Worm (Caenorhabditis elegans): ENCODE measurements around the gene srh-11.

Gene srh-11

DNA sequence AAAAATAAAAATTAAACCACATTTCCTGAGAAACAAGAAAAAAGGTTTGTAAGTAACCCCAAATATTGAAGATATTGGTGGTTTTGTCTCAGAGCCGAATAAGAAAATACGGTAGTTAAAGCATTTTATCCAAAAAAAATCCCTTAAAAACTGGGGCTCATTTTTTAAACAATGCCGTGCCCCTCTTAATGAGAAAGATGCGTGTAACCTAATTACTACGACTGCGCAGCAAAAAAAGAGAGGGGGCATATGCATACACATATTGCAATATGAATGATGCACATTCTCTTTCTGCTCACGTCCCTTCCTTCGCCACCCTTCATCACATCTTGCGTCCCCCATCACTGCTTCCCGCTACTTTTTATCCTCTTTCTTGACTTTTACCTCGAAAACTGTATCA is 50.8 kb downstream of the srh-11 start (continued):
- TF ChIP-seq ccch-3 (GFP tag; optimal IDR thresholded peaks at IDR 0.05), result no peak
- no peak for TF ChIP-seq T07F8.4 (tag; optimal IDR thresholded peaks at IDR 0.05)
- no peak for TF ChIP-seq ceh-91 (GFP tag; IDR thresholded peaks at IDR 0.05)
- no peak for TF ChIP-seq hrde-1 (tag; optimal IDR thresholded peaks at IDR 0.05; ENCODE audit: borderline replicate concordance)
- no peak for TF ChIP-seq hlh-12 (tag; optimal IDR thresholded peaks at IDR 0.05)
- no peak for TF ChIP-seq unc-62 (GFP tag; optimal IDR thresholded peaks at IDR 0.05)
